Fruit fly (Drosophila melanogaster) whole organism, embryonic: ENCODE data around the gene Srp14.

Experiments used
- Ada2b ChIP-seq: fragments of 200-800 bp; sonication (Bioruptor generic); IDR thresholded peaks from 2 replicates; pipeline ENCODE4 v1.3.6; 2022; ENCODE audit warnings: missing biosample characterization, missing genetic modification characterization
- CG10147 ChIP-seq: fragments of 200-800 bp; sonication (Bioruptor generic); optimal IDR thresholded peaks from 2 replicates; lab custom pipeline; 2019; ENCODE audit warnings: missing biosample characterization, mild to moderate bottlenecking, missing genetic modification characterization, moderate library complexity
- CG10321 ChIP-seq: fragments of 200-800 bp; sonication (Bioruptor generic); IDR thresholded peaks from 2 replicates; pipeline ENCODE4 v1.3.6; 2022; ENCODE audit warnings: missing biosample characterization, missing genetic modification characterization
- CG10366 ChIP-seq: fragments of 200-800 bp; sonication (Bioruptor generic); IDR thresholded peaks from 2 replicates; pipeline ENCODE4 v1.3.6; 2022; ENCODE audit warnings: missing biosample characterization, missing genetic modification characterization
- CG10979 ChIP-seq: fragments of 200-800 bp; sonication (Bioruptor generic); optimal IDR thresholded peaks from 2 replicates; lab custom pipeline; 2018; ENCODE audit warnings: missing biosample characterization, mild to moderate bottlenecking, missing genetic modification characterization, moderate library complexity
- CG12769 ChIP-seq: fragments of 200-800 bp; sonication (Bioruptor generic); optimal IDR thresholded peaks from 2 replicates; lab custom pipeline; 2019; ENCODE audit warnings: missing biosample characterization, mild to moderate bottlenecking, missing genetic modification characterization, moderate library complexity
- CG13624 ChIP-seq: fragments of 200-800 bp; sonication (Bioruptor generic); optimal IDR thresholded peaks from 2 replicates; lab custom pipeline; 2016; ENCODE audit warnings: missing biosample characterization, missing genetic modification characterization
- CG15011 ChIP-seq: fragments of 200-800 bp; sonication (Bioruptor generic); optimal IDR thresholded peaks from 3 replicates; lab custom pipeline; 2018; ENCODE audit warnings: missing biosample characterization, mild to moderate bottlenecking, missing genetic modification characterization
- CG15479 ChIP-seq: fragments of 200-800 bp; sonication (Bioruptor generic); optimal IDR thresholded peaks from 3 replicates; lab custom pipeline; 2019; ENCODE audit warnings: missing biosample characterization, mild to moderate bottlenecking, missing genetic modification characterization, moderate library complexity
- CG15696 ChIP-seq: fragments of 200-800 bp; sonication (Bioruptor generic); optimal IDR thresholded peaks from 2 replicates; lab custom pipeline; 2019; ENCODE audit warnings: missing biosample characterization, mild to moderate bottlenecking, missing genetic modification characterization, moderate library complexity
- CG1647 ChIP-seq: fragments of 200-800 bp; sonication (Bioruptor generic); optimal IDR thresholded peaks from 3 replicates; lab custom pipeline; 2016; ENCODE audit warnings: missing biosample characterization, missing genetic modification characterization
- CG16813 ChIP-seq: fragments of 200-800 bp; sonication (Bioruptor generic); IDR thresholded peaks from 3 replicates; pipeline ENCODE4 v1.3.6; 2022; ENCODE audit warnings: missing biosample characterization, missing genetic modification characterization; ENCODE audit not compliant: partially characterized antibody
- CG17385 ChIP-seq: fragments of 200-800 bp; sonication (Bioruptor generic); optimal IDR thresholded peaks from 3 replicates; lab custom pipeline; 2018; ENCODE audit warnings: missing biosample characterization, mild to moderate bottlenecking, missing genetic modification characterization
- CG2889 ChIP-seq: fragments of 200-800 bp; sonication (Bioruptor generic); IDR thresholded peaks from 3 replicates; pipeline ENCODE4 v1.3.6; 2022; ENCODE audit warnings: missing biosample characterization, missing genetic modification characterization
- CG30403 ChIP-seq: fragments of 200-800 bp; sonication (Bioruptor generic); optimal IDR thresholded peaks from 3 replicates; lab custom pipeline; 2016; ENCODE audit warnings: missing biosample characterization, missing genetic modification characterization
- CG32532 ChIP-seq: fragments of 200-800 bp; sonication (Bioruptor generic); IDR thresholded peaks from 2 replicates; pipeline ENCODE4 v1.3.6; 2022; ENCODE audit warnings: missing biosample characterization, missing genetic modification characterization
- CG7745 ChIP-seq: fragments of 200-800 bp; sonication (Bioruptor generic); optimal IDR thresholded peaks from 2 replicates; lab custom pipeline; 2018; ENCODE audit warnings: missing biosample characterization, mild to moderate bottlenecking, missing genetic modification characterization, moderate library complexity
- CG9437 ChIP-seq: fragments of 200-800 bp; sonication (Bioruptor generic); optimal IDR thresholded peaks from 2 replicates; lab custom pipeline; 2018; ENCODE audit warnings: missing biosample characterization, mild to moderate bottlenecking, missing genetic modification characterization
- CG9932 ChIP-seq: fragments of 200-800 bp; sonication (Bioruptor generic); IDR thresholded peaks from 2 replicates; pipeline ENCODE4 v1.3.6; 2022; ENCODE audit warnings: missing biosample characterization, missing genetic modification characterization
- CTCF ChIP-seq: fragments of 200-800 bp; sonication (Bioruptor generic); optimal IDR thresholded peaks from 2 replicates; lab custom pipeline; 2017; ENCODE audit warnings: missing biosample characterization, mild to moderate bottlenecking, missing genetic modification characterization, moderate library complexity
- Deaf1 ChIP-seq: fragments of 200-800 bp; optimal IDR thresholded peaks from 3 replicates; lab custom pipeline; 2019; ENCODE audit warnings: missing biosample characterization, mild to moderate bottlenecking, missing genetic modification characterization, moderate library complexity
- Drgx ChIP-seq: fragments of 200-800 bp; sonication (Bioruptor generic); IDR thresholded peaks from 2 replicates; pipeline ENCODE4 v1.3.6; 2022; ENCODE audit warnings: missing biosample characterization, missing genetic modification characterization
- Elba2 ChIP-seq: fragments of 200-800 bp; sonication (Bioruptor generic); optimal IDR thresholded peaks from 3 replicates; lab custom pipeline; 2016; ENCODE audit warnings: missing biosample characterization, missing genetic modification characterization
- Hr3 ChIP-seq: fragments of 200-800 bp; sonication (Bioruptor generic); optimal IDR thresholded peaks from 3 replicates; lab custom pipeline; 2016; ENCODE audit warnings: missing biosample characterization, missing genetic modification characterization
- Max ChIP-seq: fragments of 200-800 bp; sonication (Bioruptor generic); optimal IDR thresholded peaks from 2 replicates; lab custom pipeline; 2016; ENCODE audit warnings: missing biosample characterization, mild to moderate bottlenecking, missing genetic modification characterization
- Med ChIP-seq: fragments of 200-800 bp; sonication (Bioruptor generic); peaks from one replicate; lab custom pipeline; 2016; ENCODE audit warnings: missing biosample characterization, missing genetic modification characterization, mild to moderate bottlenecking, inconsistent platforms, moderate library complexity
- NFAT ChIP-seq: fragments of 200-800 bp; sonication (Bioruptor generic); IDR thresholded peaks from 2 replicates; pipeline ENCODE4 v1.3.6; 2022; ENCODE audit warnings: missing biosample characterization, missing genetic modification characterization
- Ravus ChIP-seq: fragments of 200-800 bp; sonication (Bioruptor generic); IDR thresholded peaks from 2 replicates; pipeline ENCODE4 v1.3.6; 2022; ENCODE audit warnings: missing biosample characterization, missing genetic modification characterization
- aop ChIP-seq: fragments of 200-800 bp; sonication (Bioruptor generic); IDR thresholded peaks from 2 replicates; pipeline ENCODE4 v1.3.6; 2022; ENCODE audit warnings: missing biosample characterization, missing genetic modification characterization
- cato ChIP-seq: fragments of 200-800 bp; sonication (Bioruptor generic); optimal IDR thresholded peaks from 2 replicates; lab custom pipeline; 2016; ENCODE audit warnings: missing biosample characterization, missing genetic modification characterization, borderline replicate concordance
- cg ChIP-seq: fragments of 200-800 bp; sonication (Bioruptor generic); optimal IDR thresholded peaks from 3 replicates; lab custom pipeline; 2019; ENCODE audit warnings: missing biosample characterization, mild to moderate bottlenecking, missing genetic modification characterization, moderate library complexity
- chif ChIP-seq, 2 experiments: fragments of 200-800 bp; sonication (Bioruptor generic); optimal IDR thresholded peaks; 3 replicates each; lab custom pipeline; 2016; ENCODE audit warnings: missing biosample characterization in 2 of 2, missing genetic modification characterization in 2 of 2
- ci ChIP-seq: fragments of 200-800 bp; sonication (Bioruptor generic); IDR thresholded peaks from 3 replicates; pipeline ENCODE4 v1.3.6; 2022; ENCODE audit warnings: missing biosample characterization, missing genetic modification characterization
- dati ChIP-seq: fragments of 200-800 bp; sonication (Bioruptor generic); IDR thresholded peaks from 2 replicates; pipeline ENCODE4 v1.3.6; 2022; ENCODE audit warnings: missing biosample characterization, missing genetic modification characterization
- dysf ChIP-seq: fragments of 200-800 bp; sonication (Bioruptor generic); IDR thresholded peaks from 3 replicates; pipeline ENCODE4 v1.3.6; 2022; ENCODE audit warnings: missing biosample characterization, missing genetic modification characterization
- eyg ChIP-seq: fragments of 200-800 bp; sonication (Bioruptor generic); optimal IDR thresholded peaks from 3 replicates; lab custom pipeline; 2016; ENCODE audit warnings: missing biosample characterization, missing genetic modification characterization
- gfzf ChIP-seq: fragments of 200-800 bp; sonication (Bioruptor generic); optimal IDR thresholded peaks from 2 replicates; lab custom pipeline; 2016; ENCODE audit warnings: missing biosample characterization, mild to moderate bottlenecking, missing genetic modification characterization, moderate library complexity
- lmd ChIP-seq: fragments of 200-800 bp; sonication (Bioruptor generic); IDR thresholded peaks from 2 replicates; pipeline ENCODE4 v1.3.6; 2022; ENCODE audit warnings: missing biosample characterization, missing genetic modification characterization
- nau ChIP-seq: fragments of 200-800 bp; sonication (Bioruptor generic); optimal IDR thresholded peaks from 3 replicates; lab custom pipeline; 2017; ENCODE audit warnings: missing biosample characterization, mild to moderate bottlenecking, missing genetic modification characterization, missing genetic modification reagents
- nerfin-1 ChIP-seq: fragments of 200-800 bp; sonication (Bioruptor generic); optimal IDR thresholded peaks from 3 replicates; lab custom pipeline; 2019; ENCODE audit warnings: missing biosample characterization, mild to moderate bottlenecking, missing genetic modification characterization, moderate library complexity
- org-1 ChIP-seq: fragments of 200-800 bp; sonication (Bioruptor generic); optimal IDR thresholded peaks from 2 replicates; lab custom pipeline; 2017; ENCODE audit warnings: missing biosample characterization, missing genetic modification characterization
- p53 ChIP-seq: fragments of 200-800 bp; sonication (Bioruptor generic); optimal IDR thresholded peaks from 2 replicates; lab custom pipeline; 2016; ENCODE audit warnings: missing biosample characterization, missing genetic modification characterization
- pita ChIP-seq: fragments of 200-800 bp; sonication (Bioruptor generic); optimal IDR thresholded peaks from 2 replicates; lab custom pipeline; 2017; ENCODE audit warnings: missing biosample characterization, mild to moderate bottlenecking, missing genetic modification characterization
- rib ChIP-seq: fragments of 200-800 bp; sonication (Bioruptor generic); IDR thresholded peaks from 2 replicates; pipeline ENCODE4 v1.3.6; 2022; ENCODE audit warnings: missing biosample characterization, missing genetic modification characterization
- schlank ChIP-seq: fragments of 200-800 bp; sonication (Bioruptor generic); optimal IDR thresholded peaks from 2 replicates; lab custom pipeline; 2018; ENCODE audit warnings: missing biosample characterization, mild to moderate bottlenecking, missing genetic modification characterization
- scrt ChIP-seq: fragments of 200-800 bp; sonication (Bioruptor generic); optimal IDR thresholded peaks from 2 replicates; lab custom pipeline; 2018; ENCODE audit warnings: missing biosample characterization, mild to moderate bottlenecking, missing genetic modification characterization, moderate library complexity
- sob ChIP-seq: fragments of 200-800 bp; sonication (Bioruptor generic); IDR thresholded peaks from 2 replicates; pipeline ENCODE4 v1.3.6; 2022; ENCODE audit warnings: missing biosample characterization, missing genetic modification characterization
- sug ChIP-seq: fragments of 200-800 bp; optimal IDR thresholded peaks from 2 replicates; lab custom pipeline; 2019; ENCODE audit warnings: missing biosample characterization, mild to moderate bottlenecking, missing genetic modification characterization, moderate library complexity
- tio ChIP-seq: fragments of 200-800 bp; sonication (Bioruptor generic); optimal IDR thresholded peaks from 2 replicates; lab custom pipeline; 2017; ENCODE audit warnings: missing biosample characterization, missing genetic modification characterization, inconsistent platforms
- ttk ChIP-seq: fragments of 200-800 bp; sonication (Bioruptor generic); IDR thresholded peaks from 2 replicates; pipeline ENCODE4 v2.1.2; 2022; ENCODE audit warnings: missing biosample characterization, missing genetic modification characterization
- twi ChIP-seq: fragments of 200-800 bp; optimal IDR thresholded peaks from 2 replicates; lab custom pipeline; 2019; ENCODE audit warnings: missing biosample characterization, mild to moderate bottlenecking, missing genetic modification characterization, moderate library complexity
- tx ChIP-seq: fragments of 200-800 bp; sonication (Bioruptor generic); optimal IDR thresholded peaks from 2 replicates; lab custom pipeline; 2016; ENCODE audit warnings: missing biosample characterization, missing genetic modification characterization
- wek ChIP-seq: fragments of 200-800 bp; sonication (Bioruptor generic); optimal IDR thresholded peaks from 3 replicates; lab custom pipeline; 2018; ENCODE audit warnings: missing biosample characterization, mild to moderate bottlenecking, missing genetic modification characterization, moderate library complexity

Gene Srp14

dm6 chr3R:20588480-20588785 is 8.5 kb downstream of the Srp14 start, which contains the start of gene Srp72 (continued):
- TF ChIP-seq scrt (no peak), CG30403 (peak; percentile 68), CG10147 (GFP tag; lab: Kevin White, UChicago) (peak; percentile 45), twi (peak; percentile 28), chif (GFP tag; optimal IDR thresholded peaks at IDR 0.05; lab: Kevin White, UChicago) (no peak), CG32532 (peak; percentile 63; the same call in 1 of the 2 replicates), org-1 (GFP tag; lab: Kevin White, UChicago) (no peak), CG9437 (GFP tag; lab: Kevin White, UChicago) (peak; percentile 84), CG10366 (GFP tag; lab: Robert Waterston, UW) (peak; percentile 23; the same call in 1 of the 2 replicates), Ada2b (GFP tag; lab: Robert Waterston, UW) (peak; percentile 38), CG16813 (GFP tag; lab: Robert Waterston, UW) (no peak), sug (tag; lab: Kevin White, UChicago) (peak; percentile 40), Drgx (GFP tag; lab: Robert Waterston, UW) (peak; percentile 55), aop (GFP tag; lab: Robert Waterston, UW) (no peak), lmd (peak; percentile 37; the same call in 1 of the 2 replicates), Deaf1 (tag; lab: Kevin White, UChicago) (no peak), CG13624 (GFP tag; lab: Kevin White, UChicago) (no peak), tio (GFP tag; lab: Kevin White, UChicago) (peak; percentile 29), CG1647 (GFP tag; lab: Kevin White, UChicago) (peak; percentile 17), dati (GFP tag; lab: Robert Waterston, UW) (no peak), eyg (GFP tag; lab: Kevin White, UChicago) (no peak), NFAT (GFP tag; lab: Robert Waterston, UW) (no peak), CG7745 (tag; lab: Kevin White, UChicago) (peak; percentile 91), nerfin-1 (tag; lab: Kevin White, UChicago) (no peak), dysf (GFP tag; lab: Robert Waterston, UW) (no peak), rib (GFP tag; lab: Robert Waterston, UW) (no peak), Hr3 (GFP tag; lab: Kevin White, UChicago) (no peak), CG12769 (tag; lab: Kevin White, UChicago) (no peak), CG2889 (no peak), CG15479 (GFP tag; lab: Kevin White, UChicago) (no peak), sob (GFP tag; lab: Robert Waterston, UW) (0 out of 2 replicates have a peak, but pooled peaks have one; percentile 12), p53 (GFP tag; lab: Kevin White, UChicago) (no peak), Med (GFP tag; lab: Kevin White, UChicago) (peak; percentile 86), Ravus (GFP tag; lab: Robert Waterston, UW) (no peak), cato (no peak), schlank (tag; lab: Kevin White, UChicago) (no peak), CG10321 (GFP tag; lab: Robert Waterston, UW) (no peak), Max (peak; percentile 50), Elba2 (no peak), wek (GFP tag; lab: Kevin White, UChicago) (no peak), tx (no peak), CTCF (GFP tag; lab: Kevin White, UChicago) (no peak), CG17385 (GFP tag; lab: Kevin White, UChicago) (peak; percentile 42), CG15011 (peak; percentile 34), CG10979 (tag; lab: Kevin White, UChicago) (peak; percentile 11), ci (GFP tag; lab: Robert Waterston, UW) (peak; percentile 71), nau (GFP tag; lab: Kevin White, UChicago) (no peak), ttk (no peak), pita (GFP tag; lab: Kevin White, UChicago) (no peak), gfzf (GFP tag; lab: Kevin White, UChicago) (peak; percentile 56), CG15696 (tag; lab: Kevin White, UChicago) (peak; percentile 30), cg (GFP tag; lab: Kevin White, UChicago) (no peak), CG9932 (GFP tag; lab: Robert Waterston, UW) (peak; percentile 64)
